Worm (Caenorhabditis elegans): ENCODE results near the gene Y5H2B.3.

The Y5H2B.3 gene

ce11 chrV:2233177-2233576 lies 45.1 kb downstream of the Y5H2B.3 start, which contains the start of gene nhr-96:
Gene nhr-96 (plus strand): TSS chrV:2233477.
- TF ChIP-seq nhr-77 (tag; optimal IDR thresholded peaks at IDR 0.05) (no peak), skn-1 (tag; optimal IDR thresholded peaks at IDR 0.05) (no peak), aly-2 (tag; optimal IDR thresholded peaks at IDR 0.05) (no peak)

- TF ChIP-seq lin-39 (tag; optimal IDR thresholded peaks at IDR 0.05), result no peak
- no peak for TF ChIP-seq ceh-16 (tag; optimal IDR thresholded peaks at IDR 0.05)
- TF ChIP-seq mbf-1 (tag; optimal IDR thresholded peaks at IDR 0.05), result no peak
- TF ChIP-seq mdl-1 (tag; optimal IDR thresholded peaks at IDR 0.05), result no peak
- TF ChIP-seq ztf-1 (GFP tag; conservative IDR thresholded peaks at IDR 0.05), result no peak
- TF ChIP-seq sma-3 (GFP tag; optimal IDR thresholded peaks at IDR 0.05), result no peak
- TF ChIP-seq R02D3.7 (tag; optimal IDR thresholded peaks at IDR 0.05), result no peak
- no peak for TF ChIP-seq unc-39 (tag; optimal IDR thresholded peaks at IDR 0.05)
- no peak for TF ChIP-seq lin-13 (GFP tag; optimal IDR thresholded peaks at IDR 0.05)
- no peak for TF ChIP-seq nhr-6 (tag; optimal IDR thresholded peaks at IDR 0.05)
- no peak for TF ChIP-seq F13H6.1 (tag; optimal IDR thresholded peaks at IDR 0.05)
- no peak for TF ChIP-seq peb-1 (tag; optimal IDR thresholded peaks at IDR 0.05)
- TF ChIP-seq mab-5 (tag; optimal IDR thresholded peaks at IDR 0.05), result no peak
- no peak for TF ChIP-seq nhr-25 (tag; optimal IDR thresholded peaks at IDR 0.05)
- no peak for TF ChIP-seq sem-4 (tag; optimal IDR thresholded peaks at IDR 0.05)
- TF ChIP-seq aly-2 (tag; optimal IDR thresholded peaks at IDR 0.05), result no peak
- TF ChIP-seq ztf-11 (tag; optimal IDR thresholded peaks at IDR 0.05), result no peak
- TF ChIP-seq sma-9 (GFP tag; optimal IDR thresholded peaks at IDR 0.05), result peak; percentile 32
- no peak for TF ChIP-seq sma-9 (tag; optimal IDR thresholded peaks at IDR 0.05)
- TF ChIP-seq egl-27 (tag; optimal IDR thresholded peaks at IDR 0.05), result no peak
- TF ChIP-seq nhr-12 (tag; optimal IDR thresholded peaks at IDR 0.05), result no peak
- no peak for TF ChIP-seq nhr-77 (tag; optimal IDR thresholded peaks at IDR 0.05)
- no peak for TF ChIP-seq nhr-11 (tag; optimal IDR thresholded peaks at IDR 0.05)
- TF ChIP-seq ceh-82 (tag; optimal IDR thresholded peaks at IDR 0.05), result no peak
- no peak for TF ChIP-seq nhr-23 (tag; optimal IDR thresholded peaks at IDR 0.05)
- TF ChIP-seq ZK546.5 (tag; optimal IDR thresholded peaks at IDR 0.05), result no peak
- peak; percentile 34 for TF ChIP-seq unc-55 (GFP tag; optimal IDR thresholded peaks at IDR 0.05)
- peak; percentile 7 for TF ChIP-seq nhr-129 (tag; optimal IDR thresholded peaks at IDR 0.05)
- TF ChIP-seq elt-1 (tag; optimal IDR thresholded peaks at IDR 0.05), result no peak
- TF ChIP-seq nhr-21 (tag; optimal IDR thresholded peaks at IDR 0.05), result no peak
- no peak for TF ChIP-seq nhr-10 (tag; optimal IDR thresholded peaks at IDR 0.05)
- TF ChIP-seq snpc-4 (tag; optimal IDR thresholded peaks at IDR 0.05), result no peak
- TF ChIP-seq lin-11 (tag; optimal IDR thresholded peaks at IDR 0.05), result no peak
- no peak for TF ChIP-seq dmd-4 (tag; optimal IDR thresholded peaks at IDR 0.05)
- no peak for TF ChIP-seq zag-1 (tag; optimal IDR thresholded peaks at IDR 0.05)
- no peak for TF ChIP-seq crh-2 (tag; optimal IDR thresholded peaks at IDR 0.05)
- TF ChIP-seq ztf-4 (tag; optimal IDR thresholded peaks at IDR 0.05), result no peak
- no peak for TF ChIP-seq blmp-1 (tag; optimal IDR thresholded peaks at IDR 0.05; ENCODE audit: insufficient read depth)
- TF ChIP-seq alr-1 (tag; optimal IDR thresholded peaks at IDR 0.05), result no peak
- no peak for TF ChIP-seq elt-3 (tag; optimal IDR thresholded peaks at IDR 0.05)
- TF ChIP-seq nhr-237 (tag; optimal IDR thresholded peaks at IDR 0.05), result no peak
- TF ChIP-seq unc-62 (GFP tag; optimal IDR thresholded peaks at IDR 0.05), result no peak
- TF ChIP-seq lsy-2 (tag; optimal IDR thresholded peaks at IDR 0.05), result no peak
- TF ChIP-seq Y55F3AM.14 (GFP tag; optimal IDR thresholded peaks at IDR 0.05), result no peak
- TF ChIP-seq C34F6.9 (tag; optimal IDR thresholded peaks at IDR 0.05), result peak; percentile 28
- TF ChIP-seq fos-1 (tag; optimal IDR thresholded peaks at IDR 0.05), result peak; percentile 31
- no peak for TF ChIP-seq ama-1 (optimal IDR thresholded peaks at IDR 0.05)
- TF ChIP-seq skn-1 (tag; optimal IDR thresholded peaks at IDR 0.05), result no peak
- TF ChIP-seq gmeb-1 (tag; optimal IDR thresholded peaks at IDR 0.05), result peak; percentile 3
Measured at ce11 chrV:2235848-2236247, 47.8 kb downstream of the Y5H2B.3 start, which contains the start of gene cyp-33C4. Gene cyp-33C4 (plus strand): TSS chrV:2236140.

All from whole organism, L2 larva.